Worm (Caenorhabditis elegans): ENCODE data around the gene mpz-6.

The mpz-6 gene

DNA sequence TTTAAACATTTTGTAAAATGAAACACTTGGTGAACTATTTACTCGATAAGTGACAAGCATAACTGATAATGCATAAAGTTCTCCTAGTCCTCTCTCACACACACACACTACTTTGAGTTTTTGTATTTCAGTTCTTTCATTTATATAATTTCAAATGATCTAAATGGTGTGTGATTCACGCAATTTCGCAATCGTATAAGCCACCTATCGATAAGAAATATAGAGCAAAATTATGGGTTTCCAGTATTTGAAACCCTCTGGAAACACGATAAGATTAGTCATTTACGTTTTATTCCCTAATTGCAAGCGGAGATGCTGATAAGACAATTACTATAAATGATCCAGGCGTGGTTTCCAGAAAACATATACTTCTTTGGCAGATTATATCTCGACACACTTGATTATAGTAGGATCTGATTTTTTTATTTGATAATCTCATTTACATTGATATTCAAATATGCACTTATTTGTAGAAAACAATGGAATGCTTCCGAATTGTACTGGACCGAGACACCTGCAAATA lies 5.2 kb upstream of the mpz-6 start, which contains the start of gene arrd-3:
arrd-3 (plus strand) TSS at position 473 of the 523 bp plus-strand sequence.
- TF ChIP-seq nhr-80 (tag; optimal IDR thresholded peaks at IDR 0.05) (peak; percentile 49), C06A6.2 (GFP tag; conservative IDR thresholded peaks at IDR 0.05) (no peak), mcd-1 (GFP tag; IDR thresholded peaks at IDR 0.05) (no peak)

DNA sequence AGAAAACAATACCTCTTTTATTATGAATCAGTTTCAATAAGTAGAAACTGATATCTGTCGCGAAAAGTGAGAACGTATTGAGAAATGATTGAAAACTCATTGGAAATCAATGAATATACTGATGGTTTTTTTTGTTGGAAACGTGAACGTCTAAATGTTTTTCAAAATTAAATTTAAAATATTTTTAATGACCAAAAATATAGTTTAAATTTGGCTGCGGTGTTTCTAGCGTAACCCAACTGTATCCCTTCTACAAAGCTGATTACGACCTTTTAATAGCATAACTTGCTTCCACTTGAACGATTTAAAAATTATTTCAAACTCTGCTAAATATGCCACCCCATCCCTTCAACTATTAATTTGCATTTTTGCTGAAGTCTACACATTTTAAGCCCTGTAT lies 4.6 kb upstream of the mpz-6 start, which contains the start of gene M176.9:
M176.9 (minus strand) TSS at position 101 of the 400 bp plus-strand sequence.
- TF ChIP-seq snpc-1.1 (tag; optimal IDR thresholded peaks at IDR 0.05; ENCODE audit: insufficient read depth) (no peak), lin-35 (GFP tag; optimal IDR thresholded peaks at IDR 0.05) (no peak), him-1 (tag; optimal IDR thresholded peaks at IDR 0.05) (no peak), die-1 (tag; optimal IDR thresholded peaks at IDR 0.05) (no peak), F37B4.10 (GFP tag; IDR thresholded peaks at IDR 0.05) (no peak), nfya-2 (GFP tag; IDR thresholded peaks at IDR 0.05) (no peak)

ce11 chrII:9407469-9407868 lies 549 bp upstream of the mpz-6 start, which contains the start of gene arrd-2:
arrd-2 (plus strand) TSS chrII:9407769.
- TF ChIP-seq T26A5.8 (tag; optimal IDR thresholded peaks at IDR 0.05) (no peak), lin-26 (GFP tag; IDR thresholded peaks at IDR 0.05) (no peak), hsf-1 (GFP tag; IDR thresholded peaks at IDR 0.05) (no peak), snpc-4 (GFP tag; optimal IDR thresholded peaks at IDR 0.05) (no peak), snpc-4 (tag; optimal IDR thresholded peaks at IDR 0.05) (no peak), efl-1 (GFP tag; optimal IDR thresholded peaks at IDR 0.05) (no peak), C06A6.2 (GFP tag; conservative IDR thresholded peaks at IDR 0.05) (no peak), rpc-1 (optimal IDR thresholded peaks at IDR 0.05) (no peak), rpc-1 (tag; optimal IDR thresholded peaks at IDR 0.05) (no peak), nfyb-1 (GFP tag; IDR thresholded peaks at IDR 0.05) (no peak), nhr-80 (tag; optimal IDR thresholded peaks at IDR 0.05) (no peak), lin-35 (GFP tag; optimal IDR thresholded peaks at IDR 0.05) (no peak), egl-44 (GFP tag; IDR thresholded peaks at IDR 0.05) (no peak), attf-3 (GFP tag; conservative IDR thresholded peaks at IDR 0.05) (no peak), hlh-12 (tag; optimal IDR thresholded peaks at IDR 0.05) (no peak), B0336.3 (GFP tag; IDR thresholded peaks at IDR 0.05) (no peak), nhr-27 (tag; optimal IDR thresholded peaks at IDR 0.05) (no peak), athp-1 (tag; optimal IDR thresholded peaks at IDR 0.05) (no peak), ztf-22 (GFP tag; optimal IDR thresholded peaks at IDR 0.05) (no peak), lin-54 (GFP tag; optimal IDR thresholded peaks at IDR 0.05) (no peak)

- TF ChIP-seq egrh-3 (GFP tag; IDR thresholded peaks at IDR 0.05), result peak; percentile 94
Observed at ce11 chrII:9405013-9405412, 1.9 kb downstream of the mpz-6 start.

DNA sequence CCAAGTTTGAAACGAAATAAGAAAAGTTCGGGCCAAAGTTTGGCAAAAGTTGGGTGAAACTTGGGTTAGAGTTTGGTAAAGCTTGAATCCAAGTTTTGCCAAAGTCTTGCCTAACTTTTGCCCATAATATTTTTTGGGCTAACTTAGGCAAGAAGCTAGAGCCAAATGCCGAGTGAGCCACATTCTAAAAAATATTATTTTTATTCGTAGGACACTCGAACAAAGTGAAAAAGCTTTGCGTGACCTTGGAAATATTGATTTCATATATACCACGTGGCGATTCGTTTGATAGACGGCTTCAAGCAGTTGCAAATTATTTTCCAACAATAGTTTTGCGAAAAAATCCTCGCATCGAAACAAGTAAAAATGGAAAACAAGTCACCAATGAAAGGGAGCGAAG lies 3.1 kb downstream of the mpz-6 start, which contains the start of gene Y51B9A.5:
Y51B9A.5 (plus strand) TSS at position 301 of the 400 bp plus-strand sequence.
- TF ChIP-seq hsf-1 (GFP tag; IDR thresholded peaks at IDR 0.05), result no peak
- no peak for TF ChIP-seq hrde-1 (tag; optimal IDR thresholded peaks at IDR 0.05; ENCODE audit: borderline replicate concordance)
- TF ChIP-seq aptf-3 (GFP tag; IDR thresholded peaks at IDR 0.05), result no peak
- TF ChIP-seq ets-4 (GFP tag; optimal IDR thresholded peaks at IDR 0.05), result no peak
- TF ChIP-seq dox-1 (GFP tag; IDR thresholded peaks at IDR 0.05), result no peak
- TF ChIP-seq rec-8 (tag; optimal IDR thresholded peaks at IDR 0.05), result no peak
- TF ChIP-seq lsl-1 (GFP tag; optimal IDR thresholded peaks at IDR 0.05), result no peak
- no peak for TF ChIP-seq bed-2 (GFP tag; IDR thresholded peaks at IDR 0.05)
- no peak for TF ChIP-seq nfyb-1 (GFP tag; IDR thresholded peaks at IDR 0.05)

All from whole organism, young adult.